Fruit fly (Drosophila melanogaster) S2 (cell line): ENCODE measurements around the gene Dlip1.

ENCODE experiments used
- CG8478 ChIP-seq: fragments of >200 bp; optimal IDR thresholded peaks from 2 replicates; lab custom pipeline; 2018
- CTCF ChIP-seq, 2 experiments: fragments of >200 bp; optimal IDR thresholded peaks; 2 replicates each; lab custom pipeline; 2018

Gene Dlip1

dm6 chrX:9158366-9158765 lies at the start of gene Dlip1, which contains the start of gene Ost48:
Gene Dlip1, plus strand, starts transcription at chrX:9158622.
Gene Ost48, minus strand, starts transcription at chrX:9158515.
- TF ChIP-seq CG8478 (lab: Kevin White, UChicago) (no peak), CTCF (optimal IDR thresholded peaks at IDR 0.05; lab: Kevin White, UChicago) (no peak)

- no peak for TF ChIP-seq CTCF (optimal IDR thresholded peaks at IDR 0.05; lab: Kevin White, UChicago)
- TF ChIP-seq CG8478 (lab: Kevin White, UChicago), result no peak
These were observed 49.2 kb upstream of the Dlip1 start for dm6 chrX:9109072-9109844.

dm6 chrX:9110155-9110909 lies 48.1 kb upstream of the Dlip1 start:
- TF ChIP-seq CTCF (optimal IDR thresholded peaks at IDR 0.05; lab: Kevin White, UChicago) (no peak), CG8478 (lab: Kevin White, UChicago) (no peak)

- TF ChIP-seq CG8478 (lab: Kevin White, UChicago) (no peak), CTCF (optimal IDR thresholded peaks at IDR 0.05; lab: Kevin White, UChicago) (no peak)
These were observed 40.6 kb upstream of the Dlip1 start for dm6 chrX:9117831-9118230.

dm6 chrX:9118961-9119633 lies 39.3 kb upstream of the Dlip1 start:
- TF ChIP-seq CG8478 (lab: Kevin White, UChicago) (no peak), CTCF (optimal IDR thresholded peaks at IDR 0.05; lab: Kevin White, UChicago) (no peak)

- TF ChIP-seq CG8478 (lab: Kevin White, UChicago) (no peak), CTCF (optimal IDR thresholded peaks at IDR 0.05; lab: Kevin White, UChicago) (no peak)
These were observed 38.6 kb upstream of the Dlip1 start for dm6 chrX:9119671-9120364.

dm6 chrX:9120828-9121754 lies 37.3 kb upstream of the Dlip1 start:
- TF ChIP-seq CTCF (optimal IDR thresholded peaks at IDR 0.05; lab: Kevin White, UChicago) (no peak), CG8478 (lab: Kevin White, UChicago) (no peak)

- TF ChIP-seq CTCF (optimal IDR thresholded peaks at IDR 0.05; lab: Kevin White, UChicago) (no peak), CG8478 (lab: Kevin White, UChicago) (no peak)
These were observed 35.9 kb upstream of the Dlip1 start for dm6 chrX:9122492-9122891.

- no peak for TF ChIP-seq CG8478 (lab: Kevin White, UChicago)
- no peak for TF ChIP-seq CTCF (optimal IDR thresholded peaks at IDR 0.05; lab: Kevin White, UChicago)
These were observed 31.0 kb upstream of the Dlip1 start for dm6 chrX:9127264-9128011.

- TF ChIP-seq CTCF (optimal IDR thresholded peaks at IDR 0.05; lab: Kevin White, UChicago), result no peak
- TF ChIP-seq CG8478 (lab: Kevin White, UChicago), result no peak
These were observed 30.5 kb upstream of the Dlip1 start for dm6 chrX:9128012-9128280.

dm6 chrX:9129436-9129835 lies 29.0 kb upstream of the Dlip1 start:
- TF ChIP-seq CTCF (optimal IDR thresholded peaks at IDR 0.05; lab: Kevin White, UChicago) (no peak), CG8478 (lab: Kevin White, UChicago) (no peak)

dm6 chrX:9130243-9130642 lies 28.2 kb upstream of the Dlip1 start:
- no peak for TF ChIP-seq CG8478 (lab: Kevin White, UChicago)
- TF ChIP-seq CTCF (optimal IDR thresholded peaks at IDR 0.05; lab: Kevin White, UChicago), result no peak

- TF ChIP-seq CTCF (optimal IDR thresholded peaks at IDR 0.05; lab: Kevin White, UChicago), result no peak
- no peak for TF ChIP-seq CG8478 (lab: Kevin White, UChicago)
These were observed 26.9 kb upstream of the Dlip1 start for dm6 chrX:9131523-9131922.
